Fruit fly (Drosophila melanogaster) whole organism, embryonic: ENCODE data around the gene Cyp313b1.

Source experiments
- Ada2b ChIP-seq: fragments of 200-800 bp; sonication (Bioruptor generic); IDR thresholded peaks from 2 replicates; pipeline ENCODE4 v1.3.6; 2022; ENCODE audit warnings: missing biosample characterization, missing genetic modification characterization
- Adf1 ChIP-seq: fragments of 200-800 bp; sonication (Bioruptor generic); IDR thresholded peaks from 2 replicates; pipeline ENCODE4 v1.3.6; 2022; ENCODE audit warnings: missing biosample characterization, missing genetic modification characterization
- Awh ChIP-seq: fragments of 200-800 bp; sonication (Bioruptor generic); IDR thresholded peaks from 2 replicates; pipeline ENCODE4, ENCODE4 v1.3.6; 2022; ENCODE audit warnings: missing biosample characterization, missing genetic modification characterization
- BtbVII ChIP-seq: fragments of 200-800 bp; sonication (Bioruptor generic); optimal IDR thresholded peaks from 3 replicates; lab custom pipeline; 2017; ENCODE audit warnings: missing biosample characterization, mild to moderate bottlenecking, missing genetic modification characterization
- CG14710 ChIP-seq: fragments of 200-800 bp; sonication (Bioruptor generic); optimal IDR thresholded peaks from 3 replicates; lab custom pipeline; 2019; ENCODE audit warnings: missing biosample characterization, mild to moderate bottlenecking, missing genetic modification characterization, moderate library complexity
- CG15269 ChIP-seq: fragments of 200-800 bp; sonication (Bioruptor generic); optimal IDR thresholded peaks from 2 replicates; lab custom pipeline; 2018; ENCODE audit warnings: missing biosample characterization, mild to moderate bottlenecking, missing genetic modification characterization, moderate library complexity
- CG16779 ChIP-seq: fragments of 200-800 bp; sonication (Bioruptor generic); IDR thresholded peaks from 2 replicates; pipeline ENCODE4 v1.3.6; 2022; ENCODE audit warnings: missing biosample characterization, missing genetic modification characterization
- CG18599 ChIP-seq: fragments of 200-800 bp; sonication (Bioruptor generic); optimal IDR thresholded peaks from 3 replicates; lab custom pipeline; 2017; ENCODE audit warnings: missing biosample characterization, missing genetic modification characterization, mild to moderate bottlenecking, moderate library complexity, missing genetic modification reagents
- CG2678 ChIP-seq: fragments of 200-800 bp; sonication (Bioruptor generic); optimal IDR thresholded peaks from 3 replicates; lab custom pipeline; 2019; ENCODE audit warnings: missing biosample characterization, mild to moderate bottlenecking, missing genetic modification characterization, moderate library complexity
- CG2712 ChIP-seq: fragments of 200-800 bp; optimal IDR thresholded peaks from 3 replicates; lab custom pipeline; 2019; ENCODE audit warnings: missing biosample characterization, mild to moderate bottlenecking, missing genetic modification characterization, moderate library complexity
- CG32532 ChIP-seq: fragments of 200-800 bp; sonication (Bioruptor generic); IDR thresholded peaks from 2 replicates; pipeline ENCODE4 v1.3.6; 2022; ENCODE audit warnings: missing biosample characterization, missing genetic modification characterization
- CG4282 ChIP-seq: fragments of 200-800 bp; sonication (Bioruptor generic); optimal IDR thresholded peaks from 2 replicates; lab custom pipeline; 2016; ENCODE audit warnings: missing biosample characterization, missing genetic modification characterization
- CG4328 ChIP-seq: fragments of 200-800 bp; sonication (Bioruptor generic); optimal IDR thresholded peaks from 3 replicates; lab custom pipeline; 2017; ENCODE audit warnings: missing biosample characterization, missing genetic modification reagents, missing genetic modification characterization
- CG4360 ChIP-seq: fragments of 200-800 bp; sonication (Bioruptor generic); IDR thresholded peaks from 2 replicates; pipeline ENCODE4 v1.3.6; 2022; ENCODE audit warnings: missing biosample characterization, missing genetic modification characterization
- CG7372 ChIP-seq: fragments of 200-800 bp; sonication (Bioruptor generic); IDR thresholded peaks from 2 replicates; pipeline ENCODE4 v1.3.6; 2022; ENCODE audit warnings: missing biosample characterization, missing genetic modification characterization
- CrebB ChIP-seq: fragments of 200-800 bp; sonication (Bioruptor generic); optimal IDR thresholded peaks from 3 replicates; lab custom pipeline; 2018; ENCODE audit warnings: missing biosample characterization, mild to moderate bottlenecking, missing genetic modification characterization
- E2f1 ChIP-seq: fragments of 200-800 bp; sonication (Bioruptor generic); IDR thresholded peaks from 2 replicates; pipeline ENCODE4 v1.3.6; 2022; ENCODE audit warnings: missing biosample characterization, missing genetic modification characterization
- ERR ChIP-seq: fragments of 200-800 bp; sonication (Bioruptor generic); optimal IDR thresholded peaks from 2 replicates; lab custom pipeline; 2016; ENCODE audit warnings: missing biosample characterization, missing genetic modification characterization
- Fer1 ChIP-seq: fragments of 200-800 bp; sonication (Bioruptor generic); optimal IDR thresholded peaks from 2 replicates; lab custom pipeline; 2017; ENCODE audit warnings: missing biosample characterization, mild to moderate bottlenecking, missing genetic modification characterization
- Hand ChIP-seq: fragments of 200-800 bp; sonication (Bioruptor generic); optimal IDR thresholded peaks from 2 replicates; lab custom pipeline; 2017; ENCODE audit warnings: mild to moderate bottlenecking, missing biosample characterization, missing genetic modification reagents, missing genetic modification characterization
- Kr ChIP-seq: fragments of 200-800 bp; sonication (Bioruptor generic); optimal IDR thresholded peaks from 2 replicates; lab custom pipeline; 2017; ENCODE audit warnings: missing biosample characterization, mild to moderate bottlenecking, missing genetic modification characterization
- MESR4 ChIP-seq: fragments of 200-800 bp; sonication (Bioruptor generic); optimal IDR thresholded peaks from 2 replicates; lab custom pipeline; 2018; ENCODE audit warnings: missing biosample characterization, mild to moderate bottlenecking, missing genetic modification characterization, moderate library complexity
- Mrtf ChIP-seq: fragments of 200-800 bp; sonication (Bioruptor generic); IDR thresholded peaks from 3 replicates; pipeline ENCODE4 v1.3.6; 2022; ENCODE audit warnings: missing biosample characterization, missing genetic modification characterization
- Nf-YC ChIP-seq: fragments of 200-800 bp; optimal IDR thresholded peaks from 3 replicates; lab custom pipeline; 2019; ENCODE audit warnings: missing biosample characterization, mild to moderate bottlenecking, missing genetic modification characterization, moderate library complexity
- Oaz ChIP-seq: fragments of 200-800 bp; sonication (Bioruptor generic); IDR thresholded peaks from 2 replicates; pipeline ENCODE4 v1.3.6; 2022; ENCODE audit warnings: missing biosample characterization, missing genetic modification characterization
- Opbp ChIP-seq: fragments of 200-800 bp; sonication (Bioruptor generic); IDR thresholded peaks from 3 replicates; pipeline ENCODE4 v1.3.6; 2022; ENCODE audit warnings: missing biosample characterization, missing genetic modification characterization; ENCODE audit not compliant: partially characterized antibody
- Poxn ChIP-seq: fragments of 200-800 bp; sonication (Bioruptor generic); IDR thresholded peaks from 2 replicates; pipeline ENCODE4 v1.3.6; 2022; ENCODE audit warnings: missing biosample characterization, missing genetic modification characterization
- Rfx ChIP-seq: fragments of 200-800 bp; sonication (Bioruptor generic); IDR thresholded peaks from 2 replicates; pipeline ENCODE4 v1.3.6; 2022; ENCODE audit warnings: missing biosample characterization, missing genetic modification characterization
- Usf ChIP-seq: fragments of 200-800 bp; sonication (Bioruptor generic); optimal IDR thresholded peaks from 2 replicates; lab custom pipeline; 2017; ENCODE audit warnings: missing genotype, missing biosample characterization, missing genetic modification characterization
- YL-1 ChIP-seq: fragments of 200-800 bp; sonication (Bioruptor generic); optimal IDR thresholded peaks from 3 replicates; lab custom pipeline; 2017; ENCODE audit warnings: missing biosample characterization, mild to moderate bottlenecking, missing genetic modification characterization
- abd-A ChIP-seq: fragments of 200-800 bp; sonication (Bioruptor generic); optimal IDR thresholded peaks from 3 replicates; lab custom pipeline; 2019; ENCODE audit warnings: missing biosample characterization, mild to moderate bottlenecking, missing genetic modification characterization, moderate library complexity
- al ChIP-seq: fragments of 200-800 bp; sonication (Bioruptor generic); IDR thresholded peaks from 2 replicates; pipeline ENCODE4 v1.3.6; 2022; ENCODE audit warnings: missing biosample characterization, missing genetic modification characterization
- ap ChIP-seq: fragments of 200-800 bp; sonication (Bioruptor generic); IDR thresholded peaks from 2 replicates; pipeline ENCODE4 v1.3.6; 2022; ENCODE audit warnings: missing biosample characterization, missing genetic modification characterization
- chinmo ChIP-seq: fragments of 200-800 bp; sonication (Bioruptor generic); IDR thresholded peaks from 4 replicates; pipeline ENCODE4 v1.3.6; 2022; ENCODE audit warnings: missing biosample characterization, missing genetic modification characterization; ENCODE audit not compliant: partially characterized antibody
- crc ChIP-seq: fragments of 200-800 bp; sonication (Bioruptor generic); optimal IDR thresholded peaks from 2 replicates; lab custom pipeline; 2016; ENCODE audit warnings: missing biosample characterization, missing genetic modification characterization
- crp ChIP-seq, 2 experiments: fragments of 200-800 bp; sonication (Bioruptor generic); optimal IDR thresholded peaks; 2 replicates in 1 of 2; 3 replicates in 1 of 2; lab custom pipeline; 2017; ENCODE audit warnings: missing biosample characterization in 2 of 2, missing genetic modification characterization in 2 of 2, mild to moderate bottlenecking in 1 of 2, moderate library complexity in 1 of 2
- disco-r ChIP-seq: fragments of 200-800 bp; sonication (Bioruptor generic); optimal IDR thresholded peaks from 2 replicates; lab custom pipeline; 2016; ENCODE audit warnings: missing biosample characterization, missing genetic modification characterization
- en ChIP-seq: fragments of 200-800 bp; sonication (Bioruptor generic); optimal IDR thresholded peaks from 2 replicates; lab custom pipeline; 2016; ENCODE audit warnings: missing biosample characterization, missing genetic modification characterization
- her ChIP-seq: fragments of 200-800 bp; sonication (Bioruptor generic); optimal IDR thresholded peaks from 2 replicates; lab custom pipeline; 2016; ENCODE audit warnings: missing biosample characterization, missing genetic modification characterization
- jumu ChIP-seq: fragments of 200-800 bp; sonication (Bioruptor generic); optimal IDR thresholded peaks from 3 replicates; lab custom pipeline; 2016; ENCODE audit warnings: missing biosample characterization, missing genetic modification characterization
- kni ChIP-seq: fragments of 200-800 bp; sonication (Bioruptor generic); optimal IDR thresholded peaks from 3 replicates; lab custom pipeline; 2017; ENCODE audit warnings: mild to moderate bottlenecking, missing biosample characterization, missing genetic modification reagents, missing genetic modification characterization
- lbe ChIP-seq: fragments of 200-800 bp; sonication (Bioruptor generic); optimal IDR thresholded peaks from 2 replicates; lab custom pipeline; 2016; ENCODE audit warnings: missing biosample characterization, mild to moderate bottlenecking, missing genetic modification characterization
- mam ChIP-seq: fragments of 200-800 bp; sonication (Bioruptor generic); optimal IDR thresholded peaks from 3 replicates; lab custom pipeline; 2016; ENCODE audit warnings: missing biosample characterization, missing genetic modification characterization
- nom ChIP-seq: fragments of 200-800 bp; sonication (Bioruptor generic); optimal IDR thresholded peaks from 2 replicates; lab custom pipeline; 2017; ENCODE audit warnings: missing biosample characterization, missing genetic modification characterization, mild to moderate bottlenecking, moderate library complexity, missing genetic modification reagents
- peb ChIP-seq: fragments of 200-800 bp; sonication (Bioruptor generic); IDR thresholded peaks from 2 replicates; pipeline ENCODE4 v1.3.6; 2022; ENCODE audit warnings: missing biosample characterization, missing genetic modification characterization
- psq ChIP-seq: fragments of 200-800 bp; sonication (Bioruptor generic); optimal IDR thresholded peaks from 2 replicates; lab custom pipeline; 2017; ENCODE audit warnings: missing biosample characterization, missing genetic modification characterization
- sug ChIP-seq: fragments of 200-800 bp; optimal IDR thresholded peaks from 2 replicates; lab custom pipeline; 2019; ENCODE audit warnings: missing biosample characterization, mild to moderate bottlenecking, missing genetic modification characterization, moderate library complexity
- toy ChIP-seq: fragments of 200-800 bp; sonication (Bioruptor generic); IDR thresholded peaks from 2 replicates; pipeline ENCODE4 v1.3.6; 2022; ENCODE audit warnings: missing biosample characterization, missing genetic modification characterization
- tup ChIP-seq: fragments of 200-800 bp; sonication (Bioruptor generic); optimal IDR thresholded peaks from 2 replicates; lab custom pipeline; 2016; ENCODE audit warnings: missing biosample characterization, mild to moderate bottlenecking, missing genetic modification characterization, moderate library complexity
- vnd ChIP-seq: fragments of 200-800 bp; sonication (Bioruptor generic); IDR thresholded peaks from 3 replicates; pipeline ENCODE4 v1.3.6; 2022; ENCODE audit warnings: missing biosample characterization, missing genetic modification characterization; ENCODE audit not compliant: partially characterized antibody

The Cyp313b1 gene

dm6 chr3R:8694110-8694826 is 48.8 kb upstream of the Cyp313b1 start (continued):
- TF ChIP-seq tup (GFP tag; lab: Kevin White, UChicago) = no peak
- TF ChIP-seq E2f1 (GFP tag; lab: Robert Waterston, UW) = no peak
- TF ChIP-seq YL-1 (GFP tag; lab: Kevin White, UChicago) = no peak
- peak; percentile 73 for TF ChIP-seq Nf-YC
- no peak for TF ChIP-seq disco-r (GFP tag; lab: Kevin White, UChicago)
- no peak for TF ChIP-seq Opbp (GFP tag; lab: Robert Waterston, UW)
- TF ChIP-seq ap (GFP tag; lab: Robert Waterston, UW) = no peak
- TF ChIP-seq mam (GFP tag; lab: Kevin White, UChicago) = no peak
- TF ChIP-seq Mrtf (GFP tag; lab: Robert Waterston, UW) = no peak
- TF ChIP-seq nom (GFP tag; lab: Kevin White, UChicago) = peak; percentile 96
- no peak for TF ChIP-seq vnd (GFP tag; lab: Robert Waterston, UW)
- peak; percentile 74; the same call in 1 of the 2 replicates for TF ChIP-seq CG32532 (GFP tag; lab: Robert Waterston, UW)
- peak; percentile 74 for TF ChIP-seq CrebB (tag; lab: Kevin White, UChicago)
- TF ChIP-seq chinmo (GFP tag; lab: Robert Waterston, UW) = no peak
- TF ChIP-seq her = no peak
- TF ChIP-seq CG14710 (tag; lab: Kevin White, UChicago) = no peak
- TF ChIP-seq Ada2b (GFP tag; lab: Robert Waterston, UW) = no peak
- TF ChIP-seq crp (GFP tag; optimal IDR thresholded peaks at IDR 0.05; lab: Kevin White, UChicago) = no peak
- TF ChIP-seq jumu (GFP tag; lab: Kevin White, UChicago) = no peak
- TF ChIP-seq CG7372 (GFP tag; lab: Robert Waterston, UW) = no peak
- TF ChIP-seq en = no peak
- TF ChIP-seq CG2712 (tag; lab: Kevin White, UChicago) = no peak
- no peak for TF ChIP-seq crc
- no peak for TF ChIP-seq CG16779
- no peak for TF ChIP-seq CG4360 (GFP tag; lab: Robert Waterston, UW)
- peak; percentile 91 for TF ChIP-seq Hand (GFP tag; lab: Kevin White, UChicago)
- TF ChIP-seq Rfx (GFP tag; lab: Robert Waterston, UW) = peak; percentile 66; the same call in 1 of the 2 replicates
- TF ChIP-seq Fer1 (GFP tag; lab: Kevin White, UChicago) = no peak
- no peak for TF ChIP-seq psq (GFP tag; lab: Kevin White, UChicago)
- no peak for TF ChIP-seq MESR4 (GFP tag; lab: Kevin White, UChicago)
- no peak for TF ChIP-seq kni (GFP tag; lab: Kevin White, UChicago)
- no peak for TF ChIP-seq al
- no peak for TF ChIP-seq Kr
- TF ChIP-seq sug = no peak
- TF ChIP-seq BtbVII (GFP tag; lab: Kevin White, UChicago) = peak; percentile 84
- no peak for TF ChIP-seq Usf (GFP tag; lab: Kevin White, UChicago)
- peak; percentile 48; the same call in 1 of the 2 replicates for TF ChIP-seq toy (GFP tag; lab: Robert Waterston, UW)
- TF ChIP-seq CG15269 (tag; lab: Kevin White, UChicago) = no peak
- no peak for TF ChIP-seq abd-A (tag; lab: Kevin White, UChicago)
- TF ChIP-seq CG4328 (GFP tag; lab: Kevin White, UChicago) = peak; percentile 32
- TF ChIP-seq CG4282 (GFP tag; lab: Kevin White, UChicago) = no peak
- TF ChIP-seq Awh (GFP tag; lab: Robert Waterston, UW) = no peak
- no peak for TF ChIP-seq lbe (GFP tag; lab: Kevin White, UChicago)
- no peak for TF ChIP-seq peb (GFP tag; lab: Robert Waterston, UW)
- peak; percentile 63; the same call in 1 of the 2 replicates for TF ChIP-seq Adf1
- TF ChIP-seq CG18599 (GFP tag; lab: Kevin White, UChicago) = no peak
- TF ChIP-seq ERR = no peak
- 0 out of 2 replicates have a peak, but pooled peaks have one; percentile 18 for TF ChIP-seq Oaz
- no peak for TF ChIP-seq Poxn (GFP tag; lab: Robert Waterston, UW)
- TF ChIP-seq CG2678 = no peak
